Fruit fly (Drosophila melanogaster) whole organism, embryonic: ENCODE data around the gene CG44385.

Experiments
- CG1024 ChIP-seq: fragments of 200-800 bp; sonication (Bioruptor generic); IDR thresholded peaks from 2 replicates; pipeline ENCODE4 v1.3.6; 2022; ENCODE audit warnings: missing biosample characterization, missing genetic modification characterization
- CG10321 ChIP-seq: fragments of 200-800 bp; sonication (Bioruptor generic); IDR thresholded peaks from 2 replicates; pipeline ENCODE4 v1.3.6; 2022; ENCODE audit warnings: missing biosample characterization, missing genetic modification characterization
- CG10462 ChIP-seq: fragments of 200-800 bp; sonication (Bioruptor generic); optimal IDR thresholded peaks from 2 replicates; lab custom pipeline; 2016; ENCODE audit warnings: missing biosample characterization, missing genetic modification characterization
- CG10543 ChIP-seq: fragments of 200-800 bp; sonication (Bioruptor generic); optimal IDR thresholded peaks from 3 replicates; lab custom pipeline; 2017; ENCODE audit warnings: missing biosample characterization, mild to moderate bottlenecking, missing genetic modification characterization, moderate library complexity
- CG10654 ChIP-seq: fragments of 200-800 bp; sonication (Bioruptor generic); optimal IDR thresholded peaks from 2 replicates; lab custom pipeline; 2016; ENCODE audit warnings: missing biosample characterization, missing genetic modification characterization
- CG13624 ChIP-seq: fragments of 200-800 bp; sonication (Bioruptor generic); optimal IDR thresholded peaks from 2 replicates; lab custom pipeline; 2016; ENCODE audit warnings: missing biosample characterization, missing genetic modification characterization
- CG14667 ChIP-seq: fragments of 200-800 bp; sonication (Bioruptor generic); IDR thresholded peaks from 2 replicates; pipeline ENCODE4 v1.3.6; 2022; ENCODE audit warnings: missing biosample characterization, missing genetic modification characterization
- CG14860 ChIP-seq: fragments of 200-800 bp; sonication (Bioruptor generic); IDR thresholded peaks from 3 replicates; pipeline ENCODE4 v1.3.6; 2022; ENCODE audit warnings: missing biosample characterization, missing genetic modification characterization; ENCODE audit not compliant: partially characterized antibody
- CG15073 ChIP-seq: fragments of 200-800 bp; sonication (Bioruptor generic); optimal IDR thresholded peaks from 2 replicates; lab custom pipeline; 2016; ENCODE audit warnings: missing biosample characterization, missing genetic modification characterization
- CG18599 ChIP-seq: fragments of 200-800 bp; sonication (Bioruptor generic); optimal IDR thresholded peaks from 3 replicates; lab custom pipeline; 2017; ENCODE audit warnings: missing biosample characterization, missing genetic modification characterization, mild to moderate bottlenecking, moderate library complexity, missing genetic modification reagents
- CG2129 ChIP-seq: fragments of 200-800 bp; sonication (Bioruptor generic); IDR thresholded peaks from 2 replicates; pipeline ENCODE4 v1.3.6; 2022; ENCODE audit warnings: missing biosample characterization, missing genetic modification characterization; ENCODE audit not compliant: partially characterized antibody
- CG2202 ChIP-seq: fragments of 200-800 bp; sonication (Bioruptor generic); optimal IDR thresholded peaks from 2 replicates; lab custom pipeline; 2018; ENCODE audit warnings: missing biosample characterization, mild to moderate bottlenecking, missing genetic modification characterization
- CG31388 ChIP-seq: fragments of 200-800 bp; sonication (Bioruptor generic); optimal IDR thresholded peaks from 2 replicates; lab custom pipeline; 2016; ENCODE audit warnings: missing biosample characterization, missing genetic modification characterization
- CG3847 ChIP-seq: fragments of 200-800 bp; sonication (Bioruptor generic); IDR thresholded peaks from 2 replicates; pipeline ENCODE4 v1.3.6; 2022; ENCODE audit warnings: missing biosample characterization, missing genetic modification characterization
- CG4617 ChIP-seq: fragments of 200-800 bp; sonication (Bioruptor generic); optimal IDR thresholded peaks from 3 replicates; lab custom pipeline; 2016; ENCODE audit warnings: missing biosample characterization, missing genetic modification characterization, borderline replicate concordance
- CG7357 ChIP-seq: fragments of 200-800 bp; sonication (Bioruptor generic); IDR thresholded peaks from 3 replicates; pipeline ENCODE4 v1.3.6; 2022; ENCODE audit warnings: missing biosample characterization, missing genetic modification characterization
- CG7987 ChIP-seq: fragments of 200-800 bp; sonication (Bioruptor generic); optimal IDR thresholded peaks from 2 replicates; lab custom pipeline; 2018; ENCODE audit warnings: missing biosample characterization, mild to moderate bottlenecking, missing genetic modification characterization, moderate library complexity
- CG9609 ChIP-seq: fragments of 200-800 bp; sonication (Bioruptor generic); optimal IDR thresholded peaks from 3 replicates; lab custom pipeline; 2016; ENCODE audit warnings: missing biosample characterization, missing genetic modification characterization
- Chrac-16 ChIP-seq: fragments of 200-800 bp; sonication (Bioruptor generic); optimal IDR thresholded peaks from 3 replicates; lab custom pipeline; 2016; ENCODE audit warnings: missing biosample characterization, missing genetic modification characterization
- Dbx ChIP-seq: fragments of 200-800 bp; sonication (Bioruptor generic); IDR thresholded peaks from 3 replicates; pipeline ENCODE4 v1.3.6; 2022; ENCODE audit warnings: missing biosample characterization, missing genetic modification characterization
- Dref ChIP-seq: fragments of 200-800 bp; sonication (Bioruptor generic); IDR thresholded peaks from 2 replicates; pipeline ENCODE4 v1.3.6; 2022; ENCODE audit warnings: missing biosample characterization, missing genetic modification characterization
- GATAe ChIP-seq: fragments of 200-800 bp; sonication (Bioruptor generic); conservative IDR thresholded peaks from 2 replicates; pipeline ENCODE4 v1.3.6; 2022; ENCODE audit warnings: missing biosample characterization, missing genetic modification characterization
- Kr ChIP-seq: fragments of 200-800 bp; sonication (Bioruptor generic); optimal IDR thresholded peaks from 2 replicates; lab custom pipeline; 2017; ENCODE audit warnings: missing biosample characterization, mild to moderate bottlenecking, missing genetic modification characterization
- NK7.1 ChIP-seq: fragments of 200-800 bp; sonication (Bioruptor generic); optimal IDR thresholded peaks from 3 replicates; lab custom pipeline; 2016; ENCODE audit warnings: missing biosample characterization, missing genetic modification characterization
- Sox100B ChIP-seq: fragments of 200-800 bp; sonication (Bioruptor generic); optimal IDR thresholded peaks from 3 replicates; lab custom pipeline; 2018; ENCODE audit warnings: missing biosample characterization, mild to moderate bottlenecking, missing genetic modification characterization
- cad ChIP-seq: fragments of >200 bp; optimal IDR thresholded peaks from 2 replicates; lab custom pipeline; 2017; ENCODE audit warnings: missing biosample characterization, missing genetic modification characterization
- chinmo ChIP-seq: fragments of 200-800 bp; sonication (Bioruptor generic); IDR thresholded peaks from 4 replicates; pipeline ENCODE4 v1.3.6; 2022; ENCODE audit warnings: missing biosample characterization, missing genetic modification characterization; ENCODE audit not compliant: partially characterized antibody
- croc ChIP-seq: fragments of 200-800 bp; sonication (Bioruptor generic); conservative IDR thresholded peaks from 3 replicates; pipeline ENCODE4 v1.3.6; 2022; ENCODE audit warnings: missing biosample characterization, missing genetic modification characterization
- cwo ChIP-seq: fragments of 200-800 bp; sonication (Bioruptor generic); optimal IDR thresholded peaks from 3 replicates; lab custom pipeline; 2017; ENCODE audit warnings: missing biosample characterization, missing genetic modification characterization, mild to moderate bottlenecking, moderate library complexity, missing genetic modification reagents
- dpn ChIP-seq, 2 experiments: fragments of 200-800 bp; sonication (Bioruptor generic); optimal IDR thresholded peaks; 3 replicates each; lab custom pipeline; 2016; ENCODE audit warnings: missing biosample characterization in 2 of 2, missing genetic modification characterization in 2 of 2
- esg ChIP-seq: fragments of 200-800 bp; sonication (Bioruptor generic); conservative IDR thresholded peaks from 2 replicates; pipeline ENCODE4 v1.3.6; 2022; ENCODE audit warnings: missing biosample characterization, missing genetic modification characterization
- eyg ChIP-seq: fragments of 200-800 bp; sonication (Bioruptor generic); optimal IDR thresholded peaks from 3 replicates; lab custom pipeline; 2016; ENCODE audit warnings: missing biosample characterization, missing genetic modification characterization
- fd96Cb ChIP-seq: fragments of 200-800 bp; sonication (Bioruptor generic); optimal IDR thresholded peaks from 2 replicates; lab custom pipeline; 2018; ENCODE audit warnings: missing biosample characterization, mild to moderate bottlenecking, missing genetic modification characterization, moderate library complexity
- ftz-f1 ChIP-seq: fragments of 200-800 bp; sonication (Bioruptor generic); optimal IDR thresholded peaks from 2 replicates; lab custom pipeline; 2016; ENCODE audit warnings: missing biosample characterization, missing genetic modification characterization
- gsb ChIP-seq: fragments of 200-800 bp; sonication (Bioruptor generic); IDR thresholded peaks from 2 replicates; pipeline ENCODE4 v1.3.6; 2022; ENCODE audit warnings: missing biosample characterization, missing genetic modification characterization
- kah ChIP-seq: fragments of 200-800 bp; sonication (Bioruptor generic); optimal IDR thresholded peaks from 2 replicates; lab custom pipeline; 2018; ENCODE audit warnings: missing biosample characterization, mild to moderate bottlenecking, missing genetic modification characterization
- kay ChIP-seq: fragments of 200-800 bp; sonication (Bioruptor generic); optimal IDR thresholded peaks from 2 replicates; lab custom pipeline; 2016; ENCODE audit warnings: missing biosample characterization, missing genetic modification characterization
- ken ChIP-seq: fragments of 200-800 bp; sonication (Bioruptor generic); IDR thresholded peaks from 3 replicates; pipeline ENCODE4 v1.3.6; 2022; ENCODE audit warnings: missing biosample characterization, missing genetic modification characterization
- mirr ChIP-seq: fragments of 200-800 bp; sonication (Bioruptor generic); optimal IDR thresholded peaks from 3 replicates; lab custom pipeline; 2018; ENCODE audit warnings: missing biosample characterization, mild to moderate bottlenecking, missing genetic modification characterization
- nau ChIP-seq: fragments of 200-800 bp; sonication (Bioruptor generic); optimal IDR thresholded peaks from 3 replicates; lab custom pipeline; 2017; ENCODE audit warnings: missing biosample characterization, mild to moderate bottlenecking, missing genetic modification characterization, missing genetic modification reagents
- pnt ChIP-seq: fragments of 200-800 bp; sonication (Bioruptor generic); optimal IDR thresholded peaks from 3 replicates; lab custom pipeline; 2016; ENCODE audit warnings: missing biosample characterization, missing genetic modification characterization
- ranshi ChIP-seq: fragments of 200-800 bp; sonication (Bioruptor generic); IDR thresholded peaks from 2 replicates; pipeline ENCODE4 v1.3.6; 2022; ENCODE audit warnings: missing biosample characterization, missing genetic modification characterization
- sd ChIP-seq: fragments of 200-800 bp; sonication (Bioruptor generic); optimal IDR thresholded peaks from 3 replicates; lab custom pipeline; 2018; ENCODE audit warnings: missing biosample characterization, mild to moderate bottlenecking, missing genetic modification characterization, moderate library complexity
- sna ChIP-seq: fragments of 200-800 bp; sonication (Bioruptor generic); IDR thresholded peaks from 2 replicates; pipeline ENCODE4 v1.3.6; 2022; ENCODE audit warnings: missing biosample characterization, missing genetic modification characterization; ENCODE audit not compliant: partially characterized antibody
- tap ChIP-seq: fragments of 200-800 bp; optimal IDR thresholded peaks from 3 replicates; lab custom pipeline; 2019; ENCODE audit warnings: missing biosample characterization, mild to moderate bottlenecking, missing genetic modification characterization, moderate library complexity
- wdn ChIP-seq: fragments of 200-800 bp; sonication (Bioruptor generic); IDR thresholded peaks from 2 replicates; pipeline ENCODE4 v1.3.6; 2022; ENCODE audit warnings: missing biosample characterization, missing genetic modification characterization
- wek ChIP-seq: fragments of 200-800 bp; sonication (Bioruptor generic); optimal IDR thresholded peaks from 3 replicates; lab custom pipeline; 2018; ENCODE audit warnings: missing biosample characterization, mild to moderate bottlenecking, missing genetic modification characterization, moderate library complexity
- z ChIP-seq: fragments of 200-800 bp; sonication (Bioruptor generic); IDR thresholded peaks from 3 replicates; pipeline ENCODE4 v1.3.6; 2022; ENCODE audit warnings: missing biosample characterization, missing genetic modification characterization
- zen2 ChIP-seq: fragments of 200-800 bp; sonication (Bioruptor generic); IDR thresholded peaks from 3 replicates; pipeline ENCODE4 v1.3.6; 2022; ENCODE audit warnings: missing biosample characterization, missing genetic modification characterization; ENCODE audit not compliant: partially characterized antibody

CG44385 gene

DNA sequence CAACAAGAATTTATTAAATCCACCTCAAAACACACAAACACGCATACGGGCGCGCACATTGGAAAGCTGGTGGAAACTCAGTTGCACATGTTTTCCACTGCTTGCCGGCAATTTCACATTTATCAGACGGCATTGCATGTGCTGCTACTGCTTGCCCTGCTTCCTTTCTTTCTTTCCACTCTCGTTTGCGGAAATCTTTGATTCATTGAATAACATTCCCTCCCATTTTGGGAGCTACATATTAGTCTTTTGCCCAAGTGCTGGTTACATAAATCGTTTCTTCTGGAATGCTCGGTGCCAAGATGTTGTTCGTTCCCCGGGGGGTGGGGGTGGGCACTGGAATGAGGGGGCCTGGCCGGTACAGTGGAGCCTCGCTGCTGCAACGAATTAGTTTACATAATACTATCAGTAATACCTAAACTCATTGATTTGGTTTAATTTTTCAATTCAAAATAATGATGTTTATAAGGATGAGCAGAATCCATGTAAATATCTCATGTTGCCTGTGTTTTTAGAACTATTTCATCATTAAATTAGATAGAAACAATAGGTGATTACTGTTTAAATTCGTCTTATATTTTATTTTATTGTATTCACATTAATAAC lies 23.3 kb downstream of the CG44385 start (continued):
- no peak for TF ChIP-seq croc (GFP tag; lab: Robert Waterston, UW)
- peak; percentile 5 for TF ChIP-seq cwo
- TF ChIP-seq gsb (GFP tag; lab: Robert Waterston, UW), result no peak
- TF ChIP-seq CG4617 (GFP tag; lab: Kevin White, UChicago), result no peak
- TF ChIP-seq ken (GFP tag; lab: Robert Waterston, UW), result no peak
- TF ChIP-seq z (GFP tag; lab: Robert Waterston, UW), result no peak
- TF ChIP-seq Chrac-16 (GFP tag; lab: Kevin White, UChicago), result no peak
- no peak for TF ChIP-seq fd96Cb (tag; lab: Kevin White, UChicago)
- no peak for TF ChIP-seq CG1024
- TF ChIP-seq esg, result 0 out of 2 replicates have a peak, but pooled peaks have one; percentile 17
- TF ChIP-seq ftz-f1 (GFP tag; lab: Kevin White, UChicago), result no peak
- TF ChIP-seq wdn (GFP tag; lab: Robert Waterston, UW), result no peak
- TF ChIP-seq CG14667, result no peak
- no peak for TF ChIP-seq CG2129 (GFP tag; lab: Robert Waterston, UW)
- TF ChIP-seq CG10654 (GFP tag; lab: Kevin White, UChicago), result no peak
- TF ChIP-seq ranshi (GFP tag; lab: Robert Waterston, UW), result 0 out of 2 replicates have a peak, but pooled peaks have one; percentile 13
- no peak for TF ChIP-seq CG2202
- TF ChIP-seq CG14860 (GFP tag; lab: Robert Waterston, UW), result no peak
- TF ChIP-seq sd, result peak; percentile 41
- TF ChIP-seq Dbx, result no peak
- no peak for TF ChIP-seq CG31388 (GFP tag; lab: Kevin White, UChicago)
- no peak for TF ChIP-seq CG7987 (GFP tag; lab: Kevin White, UChicago)
- TF ChIP-seq NK7.1 (GFP tag; lab: Kevin White, UChicago), result no peak
- TF ChIP-seq CG13624, result no peak
- no peak for TF ChIP-seq tap (tag; lab: Kevin White, UChicago)
- TF ChIP-seq pnt (GFP tag; lab: Kevin White, UChicago), result no peak
- TF ChIP-seq cad (GFP tag; lab: Kevin White, UChicago), result no peak
- no peak for TF ChIP-seq chinmo (GFP tag; lab: Robert Waterston, UW)
- no peak for TF ChIP-seq Kr (GFP tag; lab: Kevin White, UChicago)
- no peak for TF ChIP-seq CG7357 (GFP tag; lab: Robert Waterston, UW)
- TF ChIP-seq CG10321, result no peak
- TF ChIP-seq, all 482 proteins: peak for 58

DNA sequence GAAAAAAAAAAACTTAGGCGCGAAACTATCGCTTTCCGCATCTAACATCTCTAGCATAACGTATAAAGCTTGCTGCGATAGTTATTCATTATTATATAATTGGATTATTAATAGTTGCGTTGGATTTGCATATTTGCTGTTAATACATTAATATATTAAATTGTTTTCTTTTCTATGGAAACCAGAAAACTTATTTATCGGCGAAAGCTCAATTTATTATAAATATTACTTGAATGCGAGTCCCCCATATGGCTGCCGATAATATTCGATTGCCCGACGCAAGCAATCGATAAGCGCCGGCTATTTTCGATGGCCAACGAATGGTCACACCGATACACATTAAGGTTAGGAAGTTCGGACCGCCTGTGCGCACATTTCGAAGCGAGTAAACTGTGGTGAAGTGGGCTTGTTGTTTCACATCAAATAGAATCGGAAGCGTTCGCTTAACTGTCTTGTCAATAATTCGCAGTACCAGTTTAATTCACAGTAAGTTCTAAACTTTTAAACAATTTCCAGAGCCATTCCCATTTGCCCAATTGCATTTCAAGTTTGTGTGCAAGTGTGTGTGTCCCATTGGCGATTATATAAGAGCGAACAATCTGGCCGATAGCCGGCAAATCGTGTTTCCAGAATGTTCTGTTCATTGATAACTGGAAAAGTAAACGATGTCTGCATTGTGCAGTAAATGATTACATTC lies 23.9 kb downstream of the CG44385 start, which contains the start of gene Hsp60A:
TSS of gene Hsp60A (plus strand) at position 335 of the 697 bp plus-strand sequence.
- TF ChIP-seq CG10543 (GFP tag; lab: Kevin White, UChicago) (no peak), Sox100B (GFP tag; lab: Kevin White, UChicago) (no peak), CG7357 (GFP tag; lab: Robert Waterston, UW) (no peak), kay (GFP tag; lab: Kevin White, UChicago) (peak; percentile 15), CG9609 (GFP tag; lab: Kevin White, UChicago) (no peak), mirr (GFP tag; lab: Kevin White, UChicago) (no peak), kah (no peak), GATAe (no peak), Dref (GFP tag; lab: Robert Waterston, UW) (peak; percentile 86), nau (GFP tag; lab: Kevin White, UChicago) (no peak), eyg (no peak), CG14667 (no peak), CG3847 (GFP tag; lab: Robert Waterston, UW) (peak; percentile 25; the same call in 1 of the 2 replicates), CG18599 (GFP tag; lab: Kevin White, UChicago) (peak; percentile 47), CG15073 (no peak), zen2 (GFP tag; lab: Robert Waterston, UW) (peak; percentile 36; the same call in 1 of the 3 replicates), wek (GFP tag; lab: Kevin White, UChicago) (peak; percentile 97), CG10462 (GFP tag; lab: Kevin White, UChicago) (no peak), sna (peak; percentile 76; the same call in 1 of the 2 replicates), dpn (GFP tag; optimal IDR thresholded peaks at IDR 0.05; lab: Kevin White, UChicago) (peak; percentile 42 to 48)
